Comparison of ENCODE assay signal across 3 fruit fly cellular contexts in the genomic region with DNA sequence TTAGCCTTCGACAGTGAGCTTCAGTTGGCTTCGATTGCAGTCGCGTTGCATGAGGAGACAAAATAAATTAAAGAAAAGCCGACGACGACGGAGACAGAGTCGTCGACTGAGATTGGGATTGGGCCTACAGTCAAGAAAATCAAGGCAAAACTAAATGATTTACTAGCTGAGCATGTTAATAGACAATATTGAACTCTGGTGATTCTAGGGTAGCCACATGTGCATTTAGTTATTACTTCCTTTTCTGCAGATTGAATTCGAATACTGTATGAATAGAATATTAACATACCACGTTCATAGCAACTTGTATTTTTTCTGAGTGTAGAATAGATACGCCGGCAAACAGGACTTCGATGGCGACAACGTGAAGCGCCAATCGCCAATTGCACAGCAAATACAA.
TF ChIP-seq lines count a peak whose summit lies in the region.

No protein-coding gene starts in this region.

- TF ChIP-seq CTCF in whole organism, embryonic (GFP tag; optimal IDR thresholded peaks at IDR 0.05; lab: Kevin White, UChicago) = no peak

TF ChIP-seq in whole organism, embryonic, 481 proteins besides CTCF, POLR2A, EP300 and RAD21:
- TF ChIP-seq CG3065 (GFP tag; optimal IDR thresholded peaks at IDR 0.05; lab: Kevin White, UChicago) (no peak), pb (GFP tag; optimal IDR thresholded peaks at IDR 0.05; lab: Kevin White, UChicago) (no peak), bsh (GFP tag; optimal IDR thresholded peaks at IDR 0.05; lab: Kevin White, UChicago) (peak in 1 of 2 experiments; percentile 53), Gug (GFP tag; IDR thresholded peaks at IDR 0.05; lab: Robert Waterston, UW) (no peak), CG4820 (GFP tag; optimal IDR thresholded peaks at IDR 0.05; lab: Kevin White, UChicago) (no peak), Drgx (GFP tag; IDR thresholded peaks at IDR 0.05; lab: Robert Waterston, UW) (peak; percentile 74), CG14965 (GFP tag; optimal IDR thresholded peaks at IDR 0.05; lab: Kevin White, UChicago; ENCODE audit: borderline replicate concordance) (no peak), CG16815 (GFP tag; optimal IDR thresholded peaks at IDR 0.05; lab: Kevin White, UChicago) (no peak)

TF ChIP-seq in whole organism, prepupa, 60 proteins besides CTCF, POLR2A, EP300 and RAD21 (continues in another document):
- TF ChIP-seq CG10669 (GFP tag; optimal IDR thresholded peaks at IDR 0.05; lab: Kevin White, UChicago) (peak; percentile 10), CG6276 (GFP tag; optimal IDR thresholded peaks at IDR 0.05; lab: Kevin White, UChicago) (peak; percentile 80), dac (GFP tag; optimal IDR thresholded peaks at IDR 0.05; lab: Kevin White, UChicago) (peak; percentile 85), Hr39 (GFP tag; optimal IDR thresholded peaks at IDR 0.05; lab: Kevin White, UChicago) (no peak), fd85E (GFP tag; optimal IDR thresholded peaks at IDR 0.05; lab: Kevin White, UChicago) (no peak), Sox14 (GFP tag; optimal IDR thresholded peaks at IDR 0.05; lab: Kevin White, UChicago) (peak; percentile 44), cyc (GFP tag; optimal IDR thresholded peaks at IDR 0.05; lab: Kevin White, UChicago) (no peak), fkh (GFP tag; optimal IDR thresholded peaks at IDR 0.05; lab: Kevin White, UChicago) (no peak), Smox (GFP tag; optimal IDR thresholded peaks at IDR 0.05; lab: Kevin White, UChicago) (no peak), Sox102F (GFP tag; optimal IDR thresholded peaks at IDR 0.05; lab: Kevin White, UChicago) (no peak), vri (GFP tag; optimal IDR thresholded peaks at IDR 0.05; lab: Kevin White, UChicago) (no peak), CG31627 (GFP tag; optimal IDR thresholded peaks at IDR 0.05; lab: Kevin White, UChicago) (no peak), Eip93F (GFP tag; optimal IDR thresholded peaks at IDR 0.05; lab: Kevin White, UChicago) (no peak), Gug (GFP tag; IDR thresholded peaks at IDR 0.05; lab: Robert Waterston, UW) (peak; percentile 74), CG15336 (GFP tag; IDR thresholded peaks at IDR 0.05; lab: Robert Waterston, UW) (peak; percentile 89), achi (GFP tag; optimal IDR thresholded peaks at IDR 0.05; lab: Kevin White, UChicago) (peak; percentile 62), CG6792 (GFP tag; optimal IDR thresholded peaks at IDR 0.05; lab: Kevin White, UChicago) (peak; percentile 31), CG6163 (GFP tag; IDR thresholded peaks at IDR 0.05; lab: Robert Waterston, UW) (peak; percentile 76), CG3032 (tag; optimal IDR thresholded peaks at IDR 0.05; lab: Kevin White, UChicago) (peak; percentile 55), Ets21C (GFP tag; optimal IDR thresholded peaks at IDR 0.05; lab: Kevin White, UChicago) (no peak), CG4318 (GFP tag; optimal IDR thresholded peaks at IDR 0.05; lab: Kevin White, UChicago) (peak; percentile 78), esn (GFP tag; optimal IDR thresholded peaks at IDR 0.05; lab: Kevin White, UChicago) (no peak), CG10631 (GFP tag; optimal IDR thresholded peaks at IDR 0.05; lab: Kevin White, UChicago) (peak; percentile 52), Eip75B (GFP tag; optimal IDR thresholded peaks at IDR 0.05; lab: Kevin White, UChicago) (no peak), pdm3 (GFP tag; optimal IDR thresholded peaks at IDR 0.05; lab: Kevin White, UChicago) (peak; percentile 49), CG6854 (GFP tag; optimal IDR thresholded peaks at IDR 0.05; lab: Kevin White, UChicago) (no peak), CG11762 (GFP tag; optimal IDR thresholded peaks at IDR 0.05; lab: Kevin White, UChicago; ENCODE audit: insufficient read depth) (peak; percentile 17), CG8632 (GFP tag; optimal IDR thresholded peaks at IDR 0.05; lab: Kevin White, UChicago) (peak; percentile 8), OdsH (GFP tag; optimal IDR thresholded peaks at IDR 0.05; lab: Kevin White, UChicago) (peak; percentile 61), CG34406 (GFP tag; optimal IDR thresholded peaks at IDR 0.05; lab: Kevin White, UChicago) (no peak), lz (GFP tag; optimal IDR thresholded peaks at IDR 0.05; lab: Kevin White, UChicago) (no peak), Met (GFP tag; optimal IDR thresholded peaks at IDR 0.05; lab: Kevin White, UChicago) (no peak), spab (GFP tag; optimal IDR thresholded peaks at IDR 0.05; lab: Kevin White, UChicago) (peak; percentile 6), Sox15 (GFP tag; optimal IDR thresholded peaks at IDR 0.05; lab: Kevin White, UChicago) (no peak), CG9139 (GFP tag; optimal IDR thresholded peaks at IDR 0.05; lab: Kevin White, UChicago) (no peak), Lpt (GFP tag; optimal IDR thresholded peaks at IDR 0.05; lab: Kevin White, UChicago) (peak; percentile 63), CG1621 (tag; optimal IDR thresholded peaks at IDR 0.05; lab: Kevin White, UChicago) (peak; percentile 58), salr (GFP tag; optimal IDR thresholded peaks at IDR 0.05; lab: Kevin White, UChicago) (peak in 1 of 2 experiments; percentile 56), Eip78C (GFP tag; lab: Kevin White, UChicago) (peak; percentile 92), Hr38 (GFP tag; optimal IDR thresholded peaks at IDR 0.05; lab: Kevin White, UChicago) (no peak)

TF ChIP-seq in whole organism, pupa, 21 proteins besides CTCF, POLR2A, EP300 and RAD21:
- TF ChIP-seq Pif1A (GFP tag; optimal IDR thresholded peaks at IDR 0.05; lab: Kevin White, UChicago) (peak; percentile 61), CG14655 (GFP tag; optimal IDR thresholded peaks at IDR 0.05; lab: Kevin White, UChicago) (peak; percentile 82), rn (GFP tag; IDR thresholded peaks at IDR 0.05; lab: Robert Waterston, UW) (peak; percentile 44; the same call in 1 of the 2 replicates), CG15710 (tag; optimal IDR thresholded peaks at IDR 0.05; lab: Kevin White, UChicago) (peak; percentile 43), CG9948 (tag; optimal IDR thresholded peaks at IDR 0.05; lab: Kevin White, UChicago) (peak; percentile 64), Ets98B (GFP tag; IDR thresholded peaks at IDR 0.05; lab: Robert Waterston, UW) (peak; percentile 79), fd96Ca (GFP tag; IDR thresholded peaks at IDR 0.05; lab: Robert Waterston, UW) (peak; percentile 82), D1 (tag; optimal IDR thresholded peaks at IDR 0.05; lab: Kevin White, UChicago) (no peak), CG8301 (tag; optimal IDR thresholded peaks at IDR 0.05; lab: Kevin White, UChicago) (peak; percentile 87), EcR (GFP tag; optimal IDR thresholded peaks at IDR 0.05; lab: Kevin White, UChicago) (no peak), CG10348 (GFP tag; IDR thresholded peaks at IDR 0.05; lab: Robert Waterston, UW) (no peak), Pif1B (GFP tag; optimal IDR thresholded peaks at IDR 0.05; lab: Kevin White, UChicago) (peak; percentile 49), gl (tag; optimal IDR thresholded peaks at IDR 0.05; lab: Kevin White, UChicago) (no peak), Snoo (tag; optimal IDR thresholded peaks at IDR 0.05; lab: Kevin White, UChicago) (no peak), CG34367 (tag; optimal IDR thresholded peaks at IDR 0.05; lab: Kevin White, UChicago) (peak; percentile 65), CG17806 (tag; optimal IDR thresholded peaks at IDR 0.05; lab: Kevin White, UChicago) (peak; percentile 67), CG32121 (GFP tag; IDR thresholded peaks at IDR 0.05; lab: Robert Waterston, UW) (peak; percentile 63), CG8159 (tag; optimal IDR thresholded peaks at IDR 0.05; lab: Kevin White, UChicago) (peak; percentile 55), CG12605 (GFP tag; IDR thresholded peaks at IDR 0.05; lab: Robert Waterston, UW) (peak; percentile 59), CG4496 (GFP tag; IDR thresholded peaks at IDR 0.05; lab: Robert Waterston, UW) (peak; percentile 85), CG13204 (GFP tag; optimal IDR thresholded peaks at IDR 0.05; lab: Kevin White, UChicago) (no peak)
